Worm (Caenorhabditis elegans): ENCODE measurements around the gene nft-1.

ce11 chrIII:11949276-11949879 is 25.7 kb downstream of the nft-1 start:
- TF ChIP-seq nhr-28 (tag; optimal IDR thresholded peaks at IDR 0.05) = no peak
- no peak for TF ChIP-seq ztf-11 (tag; optimal IDR thresholded peaks at IDR 0.05)
- no peak for TF ChIP-seq lin-13 (tag; optimal IDR thresholded peaks at IDR 0.05)
- no peak for TF ChIP-seq nhr-237 (tag; optimal IDR thresholded peaks at IDR 0.05)
- no peak for TF ChIP-seq snpc-4 (tag; optimal IDR thresholded peaks at IDR 0.05)
- no peak for TF ChIP-seq bed-3 (GFP tag; optimal IDR thresholded peaks at IDR 0.05)
- TF ChIP-seq ces-1 (GFP tag; optimal IDR thresholded peaks at IDR 0.05) = no peak
- no peak for TF ChIP-seq unc-120 (tag; optimal IDR thresholded peaks at IDR 0.05; ENCODE audit: poor library complexity, severe bottlenecking)
- no peak for TF ChIP-seq unc-62 (GFP tag; optimal IDR thresholded peaks at IDR 0.05)
